Fruit fly (Drosophila melanogaster): ENCODE results near the gene Tl.

dm6 chr3R:26784108-26784507 lies 14.7 kb upstream of the Tl start, which contains the start of gene CG42789:
- TF ChIP-seq CG8478 (optimal IDR thresholded peaks at IDR 0.05) (no peak), CTCF (optimal IDR thresholded peaks at IDR 0.05) (no peak)

Data from S2 (cell line).